Fruit fly (Drosophila melanogaster) whole organism, larva: ENCODE measurements around the gene PolD1.
A peak's percentile ranks its signal among the peaks of the same experiment; 100 is the strongest.

ENCODE experiments used
- noc ChIP-seq: fragments of 200-800 bp; sonication (Bioruptor generic); optimal IDR thresholded peaks from 3 replicates; lab custom pipeline; 2019; ENCODE audit warnings: missing biosample characterization, mild to moderate bottlenecking, missing genetic modification characterization, moderate library complexity

PolD1 gene

dm6 chr3L:15998217-15998616 is 10.6 kb upstream of the PolD1 start:
- no peak for TF ChIP-seq noc (tag; lab: Kevin White, UChicago)

dm6 chr3L:15996019-15996418 is 8.4 kb upstream of the PolD1 start:
- no peak for TF ChIP-seq noc (tag; lab: Kevin White, UChicago)

DNA sequence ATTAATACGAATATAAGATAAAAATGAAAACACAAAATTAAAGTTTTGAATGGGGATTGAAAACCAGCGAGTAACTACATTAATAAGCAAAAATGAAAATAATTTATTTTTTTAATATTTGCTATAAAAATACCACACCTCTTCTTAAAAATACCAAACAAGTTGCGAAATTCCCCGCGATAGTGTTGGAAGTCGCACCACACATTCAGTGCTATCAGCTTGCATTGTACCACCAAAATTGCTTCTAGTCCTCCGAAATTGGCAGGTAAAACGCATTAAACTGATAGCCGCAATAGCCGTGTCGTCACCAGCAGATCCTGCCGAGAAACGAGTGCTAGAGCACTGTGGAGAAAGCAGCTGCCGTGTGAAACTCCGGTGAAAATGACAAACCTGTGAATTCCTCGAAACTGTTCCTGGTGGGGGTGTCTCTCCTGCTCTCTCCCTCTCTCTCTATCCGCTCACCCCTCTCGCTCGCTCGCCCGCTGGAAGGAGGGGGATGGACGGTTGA is 478 bp upstream of the PolD1 start, which contains the start of gene Hip14:
Gene Hip14 (plus strand): TSS at position 198 of the 508 bp plus-strand sequence.
- TF ChIP-seq noc (tag; lab: Kevin White, UChicago), result no peak

dm6 chr3L:15982783-15983432 is 4.7 kb downstream of the PolD1 start, which contains the start of the genes brm and Arl1:
brm (minus strand) TSS chr3L:15982869.
Arl1 (plus strand) TSS chr3L:15983135.
- TF ChIP-seq noc (tag; lab: Kevin White, UChicago), result peak; percentile 98

- TF ChIP-seq noc (tag; lab: Kevin White, UChicago), result no peak
These were observed 5.5 kb downstream of the PolD1 start for dm6 chr3L:15982148-15982547.

DNA sequence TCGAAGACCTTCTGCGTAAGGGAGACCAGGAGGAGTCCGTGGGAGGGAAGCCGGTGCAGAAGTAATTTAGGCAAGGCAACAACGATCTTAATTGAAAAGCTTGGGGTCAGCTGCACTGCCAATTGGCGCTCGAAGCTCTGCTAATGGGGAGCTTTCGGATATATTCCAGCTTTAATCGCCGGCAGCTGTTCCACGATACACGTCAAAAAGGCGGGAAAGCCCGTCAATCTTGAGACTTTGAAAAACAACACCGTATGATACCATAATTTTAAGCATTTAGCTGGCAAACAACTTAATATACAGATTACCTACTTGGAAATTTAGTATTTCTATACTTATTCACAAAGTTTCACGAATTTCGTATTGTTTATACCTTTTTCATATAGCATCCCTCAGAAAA is 6.2 kb downstream of the PolD1 start:
- TF ChIP-seq noc (tag; lab: Kevin White, UChicago), result no peak

DNA sequence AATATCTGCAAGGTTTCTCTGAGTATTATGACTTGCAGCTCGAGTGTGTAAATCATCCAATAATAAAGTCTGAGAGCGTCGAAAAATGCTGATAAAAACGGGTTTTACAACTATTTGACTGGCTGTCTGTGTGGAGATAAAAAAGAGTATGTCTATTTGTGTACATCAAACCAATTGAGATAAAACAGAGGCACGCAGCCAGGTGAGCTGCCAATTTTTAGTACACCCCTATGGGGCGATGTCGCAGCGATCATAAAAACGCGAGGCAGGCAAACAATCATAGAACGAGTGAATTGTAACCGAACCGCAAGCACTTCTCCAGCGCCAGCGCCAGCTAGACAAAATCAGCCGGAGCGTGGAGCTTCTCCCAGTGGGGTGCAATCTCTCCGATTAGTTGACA is 7.7 kb downstream of the PolD1 start, which contains the start of gene CG17027:
Gene CG17027 (plus strand): TSS at position 189 of the 400 bp plus-strand sequence.
- TF ChIP-seq noc (tag; lab: Kevin White, UChicago), result peak; percentile 39

dm6 chr3L:15979240-15979639 is 8.4 kb downstream of the PolD1 start:
- TF ChIP-seq noc (tag; lab: Kevin White, UChicago), result no peak

dm6 chr3L:15978224-15978623 is 9.4 kb downstream of the PolD1 start, which contains the start of gene CG17028:
CG17028 (plus strand) TSS chr3L:15978524.
- TF ChIP-seq noc (tag; lab: Kevin White, UChicago), result no peak

DNA sequence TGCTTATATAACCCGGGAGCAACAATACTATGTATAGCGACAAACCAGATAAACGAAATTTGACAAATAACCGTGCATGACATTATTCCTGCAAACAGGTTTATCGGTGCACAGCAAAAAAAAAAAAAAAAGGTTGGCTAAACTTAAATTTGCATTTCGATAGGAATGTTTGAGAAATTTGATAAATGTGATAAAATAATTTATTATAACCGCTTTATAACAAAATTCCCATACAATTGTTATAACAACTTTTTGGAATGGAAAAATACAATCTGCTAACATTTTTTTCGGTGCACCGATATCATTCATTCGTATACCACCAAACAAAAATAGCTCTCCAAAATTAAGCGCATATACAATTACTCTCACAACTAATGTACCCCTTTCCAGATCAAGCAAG is 10.1 kb downstream of the PolD1 start:
- TF ChIP-seq noc (tag; lab: Kevin White, UChicago), result peak; percentile 20

DNA sequence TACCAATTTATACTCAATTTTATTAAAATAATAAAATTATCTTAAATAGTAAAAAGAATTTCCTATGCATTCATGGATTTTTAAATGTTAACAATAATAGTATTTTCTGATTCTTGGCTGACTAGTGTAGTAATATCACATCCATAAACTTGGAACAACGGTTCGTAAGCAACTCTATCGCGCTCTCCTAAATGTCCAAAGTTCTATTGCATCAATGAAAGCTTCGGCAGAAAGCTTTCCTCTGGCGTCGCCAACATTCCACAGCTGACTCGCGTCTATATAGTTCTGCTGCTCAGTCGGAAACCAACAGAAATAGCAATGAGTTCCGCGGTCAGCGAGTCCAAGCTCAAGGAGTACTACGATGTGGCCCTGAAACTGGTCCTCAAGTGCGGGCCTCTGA is 10.9 kb downstream of the PolD1 start, which contains the start of gene CG17029:
Gene CG17029 (plus strand): TSS at position 113 of the 400 bp plus-strand sequence.
- TF ChIP-seq noc (tag; lab: Kevin White, UChicago), result no peak

- TF ChIP-seq noc (tag; lab: Kevin White, UChicago), result no peak
These were observed 12.5 kb downstream of the PolD1 start, which contains the start of gene CG17026 for dm6 chr3L:15975068-15975467. CG17026 (plus strand) TSS chr3L:15975368.

dm6 chr3L:15974166-15974565 is 13.4 kb downstream of the PolD1 start:
- no peak for TF ChIP-seq noc (tag; lab: Kevin White, UChicago)

DNA sequence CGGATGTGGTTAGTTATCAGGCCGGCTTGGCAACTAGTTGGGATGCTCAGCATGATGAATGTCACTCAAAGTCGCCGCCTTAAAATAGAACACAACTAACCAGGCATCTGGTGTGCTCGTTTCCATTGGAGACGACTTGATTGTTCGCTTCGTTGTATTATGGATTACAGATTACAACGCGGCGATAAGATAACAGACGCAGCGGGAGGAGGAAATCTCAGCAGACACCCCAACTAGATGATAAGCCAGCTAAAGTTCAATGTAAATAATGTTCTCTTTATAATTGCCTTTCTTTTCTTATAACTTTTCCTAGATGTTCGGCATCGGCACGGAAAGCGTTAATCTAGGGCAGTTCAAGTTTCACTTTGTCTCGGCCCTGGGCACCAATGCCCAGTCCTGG is 18.9 kb downstream of the PolD1 start:
- no peak for TF ChIP-seq noc (tag; lab: Kevin White, UChicago)

DNA sequence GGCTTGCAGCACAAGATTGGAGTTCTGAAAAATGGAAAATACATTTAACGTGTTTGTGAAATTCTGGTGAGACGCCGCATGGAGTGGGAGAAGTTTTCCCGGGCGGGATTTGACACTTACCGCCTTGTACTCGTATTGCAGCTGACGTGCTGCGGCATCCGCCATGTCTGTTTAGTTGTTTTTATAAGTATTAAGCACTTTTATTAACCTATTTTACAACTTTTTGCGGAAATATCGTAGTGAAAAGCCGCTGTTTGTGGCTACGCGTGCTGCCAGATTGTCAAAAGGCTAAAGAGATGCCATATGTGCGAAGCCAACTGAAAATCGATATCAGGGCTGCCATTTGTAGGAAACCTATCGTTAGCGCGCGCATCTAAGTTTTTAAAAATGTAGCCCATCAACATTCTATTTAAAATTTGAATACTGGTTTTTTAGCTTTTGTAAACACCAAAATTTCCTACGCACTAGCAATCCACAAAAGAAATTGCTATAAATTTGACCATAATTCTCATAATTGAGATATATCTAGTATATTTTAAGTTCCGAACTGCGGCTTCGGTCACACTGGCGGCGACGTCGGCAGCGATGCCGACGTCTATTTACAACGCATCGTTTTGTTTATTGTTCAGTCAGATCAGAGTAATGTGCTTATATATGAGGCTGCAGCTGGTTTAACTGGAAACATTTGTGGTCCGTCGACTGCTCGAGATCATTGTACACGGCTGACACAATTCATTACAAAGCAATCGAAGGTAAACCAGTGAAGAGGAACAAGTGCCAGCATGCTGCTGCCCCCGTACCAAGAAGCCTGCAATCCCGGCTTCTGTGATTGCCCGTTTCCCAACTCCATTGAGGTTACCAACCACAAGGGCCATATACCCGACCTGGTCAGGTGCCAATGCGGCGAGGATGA is 19.8 kb downstream of the PolD1 start, which contains the start of the genes Brr2 and CG10516:
Gene Brr2 (minus strand): TSS at position 285 of the 913 bp plus-strand sequence.
Gene CG10516 (plus strand): TSS at position 617 of the 913 bp plus-strand sequence.
- no peak for TF ChIP-seq noc (tag; lab: Kevin White, UChicago)
